Fruit fly (Drosophila melanogaster): Measurements from ENCODE around the gene CG10621.
A peak's percentile ranks its signal among the peaks of the same experiment; 100 is the strongest.

CG10621 gene

dm6 chr2L:18992196-18992595, 38.0 kb upstream of the CG10621 start, which contains the start of gene CG46465:
CG46465 (plus strand) TSS chr2L:18992496.
- TF ChIP-seq kay (GFP tag; ENCODE audit: borderline replicate concordance) (peak; percentile 87), bab1 (GFP tag; optimal IDR thresholded peaks at IDR 0.05) (no peak)

- TF ChIP-seq toe (GFP tag; optimal IDR thresholded peaks at IDR 0.05) (no peak), CG11617 (GFP tag; optimal IDR thresholded peaks at IDR 0.05) (no peak), tj (GFP tag; optimal IDR thresholded peaks at IDR 0.05) (no peak), Clk (GFP tag; optimal IDR thresholded peaks at IDR 0.05) (no peak), CG7045 (GFP tag; optimal IDR thresholded peaks at IDR 0.05) (no peak), Mnt (GFP tag; optimal IDR thresholded peaks at IDR 0.05) (no peak), CG14711 (tag; optimal IDR thresholded peaks at IDR 0.05) (no peak), CG5204 (GFP tag; optimal IDR thresholded peaks at IDR 0.05) (no peak), ovo (GFP tag; optimal IDR thresholded peaks at IDR 0.05) (no peak), pad (GFP tag; optimal IDR thresholded peaks at IDR 0.05) (no peak), CG7101 (tag; optimal IDR thresholded peaks at IDR 0.05) (no peak), CG12768 (GFP tag; optimal IDR thresholded peaks at IDR 0.05) (no peak), CG1620 (GFP tag; optimal IDR thresholded peaks at IDR 0.05) (no peak), CG33017 (tag; optimal IDR thresholded peaks at IDR 0.05) (no peak), Crg-1 (GFP tag; optimal IDR thresholded peaks at IDR 0.05) (no peak)
Observed at dm6 chr2L:18990720-18991119, 36.5 kb upstream of the CG10621 start, which contains the start of gene CG15169. CG15169 (plus strand) TSS chr2L:18991020.

dm6 chr2L:18990133-18990532, 35.9 kb upstream of the CG10621 start, which contains the start of gene CG15170:
CG15170 (minus strand) TSS chr2L:18990233.
- no peak for TF ChIP-seq kay (GFP tag; ENCODE audit: borderline replicate concordance)
- no peak for TF ChIP-seq ovo (GFP tag; optimal IDR thresholded peaks at IDR 0.05)
- no peak for TF ChIP-seq CG33017 (tag; optimal IDR thresholded peaks at IDR 0.05)
- no peak for TF ChIP-seq CG7045 (GFP tag; optimal IDR thresholded peaks at IDR 0.05)
- TF ChIP-seq pad (GFP tag; optimal IDR thresholded peaks at IDR 0.05): no peak
- TF ChIP-seq Crg-1 (GFP tag; optimal IDR thresholded peaks at IDR 0.05): no peak

dm6 chr2L:18987078-18987895, 33.1 kb upstream of the CG10621 start, which contains the start of the genes Swip-1 and EMC5:
Swip-1 (minus strand) TSS chr2L:18987280.
EMC5 (plus strand) TSS chr2L:18987707.
- peak; percentile 65 for TF ChIP-seq CG11617 (GFP tag; optimal IDR thresholded peaks at IDR 0.05)
- no peak for TF ChIP-seq Clk (GFP tag; optimal IDR thresholded peaks at IDR 0.05)
- TF ChIP-seq CG14711 (tag; optimal IDR thresholded peaks at IDR 0.05): peak; percentile 92
- TF ChIP-seq toe (GFP tag; optimal IDR thresholded peaks at IDR 0.05): peak; percentile 48
- no peak for TF ChIP-seq cnc (optimal IDR thresholded peaks at IDR 0.05)
- no peak for TF ChIP-seq kay (GFP tag; ENCODE audit: borderline replicate concordance)
- TF ChIP-seq Crg-1 (GFP tag; optimal IDR thresholded peaks at IDR 0.05): no peak
- peak; percentile 74 for TF ChIP-seq CG7101 (tag; optimal IDR thresholded peaks at IDR 0.05)
- peak; percentile 29 for TF ChIP-seq CG33017 (tag; optimal IDR thresholded peaks at IDR 0.05)
- no peak for TF ChIP-seq cic (GFP tag; optimal IDR thresholded peaks at IDR 0.05)
- peak; percentile 36 for TF ChIP-seq ovo (GFP tag; optimal IDR thresholded peaks at IDR 0.05)
- TF ChIP-seq Mnt (GFP tag; optimal IDR thresholded peaks at IDR 0.05): peak; percentile 22
- peak; percentile 57 for TF ChIP-seq tj (GFP tag; optimal IDR thresholded peaks at IDR 0.05)
- no peak for TF ChIP-seq CG12768 (GFP tag; optimal IDR thresholded peaks at IDR 0.05)
- peak; percentile 2 for TF ChIP-seq CG7045 (GFP tag; optimal IDR thresholded peaks at IDR 0.05)
- no peak for TF ChIP-seq Hr96 (GFP tag; optimal IDR thresholded peaks at IDR 0.05)
- TF ChIP-seq bab1 (GFP tag; optimal IDR thresholded peaks at IDR 0.05): peak; percentile 29
- no peak for TF ChIP-seq CG5204 (GFP tag; optimal IDR thresholded peaks at IDR 0.05)
- TF ChIP-seq CG1620 (GFP tag; optimal IDR thresholded peaks at IDR 0.05): peak; percentile 8
- peak; percentile 26 for TF ChIP-seq pad (GFP tag; optimal IDR thresholded peaks at IDR 0.05)

dm6 chr2L:18986125-18986498, 31.9 kb upstream of the CG10621 start:
- TF ChIP-seq CG7101 (tag; optimal IDR thresholded peaks at IDR 0.05) (no peak), cnc (optimal IDR thresholded peaks at IDR 0.05) (no peak), ovo (GFP tag; optimal IDR thresholded peaks at IDR 0.05) (no peak), cic (GFP tag; optimal IDR thresholded peaks at IDR 0.05) (no peak), kay (GFP tag; ENCODE audit: borderline replicate concordance) (no peak), CG7045 (GFP tag; optimal IDR thresholded peaks at IDR 0.05) (no peak), Clk (GFP tag; optimal IDR thresholded peaks at IDR 0.05) (no peak), CG14711 (tag; optimal IDR thresholded peaks at IDR 0.05) (no peak), CG12768 (GFP tag; optimal IDR thresholded peaks at IDR 0.05) (no peak), CG33017 (tag; optimal IDR thresholded peaks at IDR 0.05) (no peak), CG5204 (GFP tag; optimal IDR thresholded peaks at IDR 0.05) (no peak), pad (GFP tag; optimal IDR thresholded peaks at IDR 0.05) (no peak), tj (GFP tag; optimal IDR thresholded peaks at IDR 0.05) (no peak), bab1 (GFP tag; optimal IDR thresholded peaks at IDR 0.05) (no peak), Mnt (GFP tag; optimal IDR thresholded peaks at IDR 0.05) (no peak), Hr96 (GFP tag; optimal IDR thresholded peaks at IDR 0.05) (no peak), CG11617 (GFP tag; optimal IDR thresholded peaks at IDR 0.05) (no peak), toe (GFP tag; optimal IDR thresholded peaks at IDR 0.05) (no peak), CG1620 (GFP tag; optimal IDR thresholded peaks at IDR 0.05) (no peak)
